Worm (Caenorhabditis elegans) whole organism, young adult: ENCODE data around the gene clec-84.
A peak's percentile ranks its signal among the peaks of the same experiment; 100 is the strongest.

ENCODE experiments used
- B0019.2 ChIP-seq: fragments of 200-800 bp; sonication (Bioruptor generic); conservative IDR thresholded peaks from 2 replicates; pipeline ENCODE4 v1.3.6; 2022; ENCODE audit warnings: missing genetic modification reagents, missing genetic modification characterization, missing compliant biosample characterization
- B0261.1 ChIP-seq: sonication (generic microtip); optimal IDR thresholded peaks from 2 replicates; lab custom pipeline; 2016; ENCODE audit warnings: mild to moderate bottlenecking, missing genetic modification characterization, moderate library complexity, missing compliant biosample characterization
- C17E4.6 ChIP-seq: fragments of 200-800 bp; sonication (Bioruptor generic); IDR thresholded peaks from 2 replicates; pipeline ENCODE4 v1.3.6; 2022; ENCODE audit warnings: missing genetic modification reagents, missing genetic modification characterization, missing compliant biosample characterization
- F49E8.2 ChIP-seq: sonication (generic microtip); optimal IDR thresholded peaks from 3 replicates; lab custom pipeline; 2017; ENCODE audit warnings: missing genetic modification characterization, mild to moderate bottlenecking, missing compliant biosample characterization, antibody characterized with exemption, moderate library complexity; ENCODE audit not compliant: insufficient read depth
- T26A5.8 ChIP-seq: sonication (generic microtip); optimal IDR thresholded peaks from 2 replicates; lab custom pipeline; 2016; ENCODE audit warnings: missing genetic modification characterization, missing compliant biosample characterization
- Y56A3A.18 ChIP-seq: fragments of 200-800 bp; sonication (Bioruptor generic); IDR thresholded peaks from 2 replicates; pipeline ENCODE4 v1.3.6; 2022; ENCODE audit warnings: missing genetic modification reagents, missing genetic modification characterization, missing compliant biosample characterization
- Y67H2A.10 ChIP-seq: fragments of 200-800 bp; sonication (Bioruptor generic); conservative IDR thresholded peaks from 2 replicates; pipeline ENCODE4 v1.3.6; 2022; ENCODE audit warnings: missing genetic modification reagents, missing genetic modification characterization, missing compliant biosample characterization
- Y95B8A.8 ChIP-seq: fragments of 200-800 bp; sonication (Bioruptor generic); IDR thresholded peaks from 2 replicates; pipeline ENCODE4 v1.3.6; 2022; ENCODE audit warnings: missing genetic modification reagents, missing genetic modification characterization, missing compliant biosample characterization
- akir-1 ChIP-seq: fragments of 200-800 bp; sonication (Bioruptor generic); optimal IDR thresholded peaks from 2 replicates; lab custom pipeline; 2018; ENCODE audit warnings: mild to moderate bottlenecking, missing genetic modification characterization, moderate library complexity, missing compliant biosample characterization
- ama-1 ChIP-seq, 3 experiments: fragments of 150-350 bp in 1 of 3; sonication (generic microtip) in 2 of 3; optimal IDR thresholded peaks; 2 replicates each; lab custom pipeline; 2014 to 2018; ENCODE audit warnings: missing biosample characterization in 2 of 3, missing genetic modification characterization in 2 of 3, missing genetic modification reagents in 2 of 3
- aptf-2 ChIP-seq: fragments of 200-800 bp; sonication (Bioruptor generic); conservative IDR thresholded peaks from 2 replicates; pipeline ENCODE4 v1.3.6; 2022; ENCODE audit warnings: missing genetic modification reagents, missing genetic modification characterization, missing compliant biosample characterization
- athp-1 ChIP-seq: sonication (generic microtip); optimal IDR thresholded peaks from 2 replicates; lab custom pipeline; 2017; ENCODE audit warnings: mild to moderate bottlenecking, missing genetic modification characterization, missing compliant biosample characterization
- attf-3 ChIP-seq: fragments of 200-800 bp; sonication (Bioruptor generic); conservative IDR thresholded peaks from 2 replicates; pipeline ENCODE4 v1.3.6; 2022; ENCODE audit warnings: missing genetic modification reagents, missing genetic modification characterization, missing compliant biosample characterization
- bed-1 ChIP-seq: fragments of 200-800 bp; sonication (Bioruptor generic); IDR thresholded peaks from 2 replicates; pipeline ENCODE4 v1.3.6; 2022; ENCODE audit warnings: missing genetic modification reagents, missing genetic modification characterization, missing compliant biosample characterization
- bed-2 ChIP-seq: fragments of 200-800 bp; sonication (Bioruptor generic); IDR thresholded peaks from 2 replicates; pipeline ENCODE4 v1.3.6; 2022; ENCODE audit warnings: missing genetic modification reagents, missing genetic modification characterization, missing compliant biosample characterization
- ccch-3 ChIP-seq: fragments of 200-800 bp; sonication (Bioruptor generic); optimal IDR thresholded peaks from 2 replicates; lab custom pipeline; 2018; ENCODE audit warnings: mild to moderate bottlenecking, missing genetic modification characterization, missing compliant biosample characterization
- ceh-100 ChIP-seq: fragments of 200-800 bp; sonication (Bioruptor generic); IDR thresholded peaks from 2 replicates; pipeline ENCODE4 v1.3.6; 2022; ENCODE audit warnings: missing genetic modification reagents, missing genetic modification characterization, missing compliant biosample characterization
- ceh-27 ChIP-seq: fragments of 200-800 bp; sonication (Bioruptor generic); optimal IDR thresholded peaks from 2 replicates; lab custom pipeline; 2018; ENCODE audit warnings: mild to moderate bottlenecking, missing genetic modification characterization, moderate library complexity, missing compliant biosample characterization
- ceh-91 ChIP-seq: fragments of 200-800 bp; sonication (Bioruptor generic); IDR thresholded peaks from 2 replicates; pipeline ENCODE4 v1.3.6; 2022; ENCODE audit warnings: missing genetic modification reagents, missing genetic modification characterization, missing compliant biosample characterization
- dpff-1 ChIP-seq: sonication (generic microtip); optimal IDR thresholded peaks from 2 replicates; lab custom pipeline; 2017; ENCODE audit warnings: mild to moderate bottlenecking, missing genetic modification characterization, missing compliant biosample characterization
- efl-1 ChIP-seq: fragments of 150-350 bp; optimal IDR thresholded peaks from 2 replicates; lab custom pipeline; 2014; ENCODE audit warnings: missing biosample characterization, missing genetic modification reagents, missing genetic modification characterization
- egl-44 ChIP-seq: fragments of 200-800 bp; sonication (Bioruptor generic); IDR thresholded peaks from 2 replicates; pipeline ENCODE4 v1.3.6; 2022; ENCODE audit warnings: missing genetic modification reagents, missing genetic modification characterization, missing compliant biosample characterization
- gei-17 ChIP-seq: fragments of 200-800 bp; sonication (Bioruptor generic); optimal IDR thresholded peaks from 2 replicates; lab custom pipeline; 2018; ENCODE audit warnings: mild to moderate bottlenecking, missing genetic modification characterization, missing compliant biosample characterization
- hlh-12 ChIP-seq: sonication (generic microtip); optimal IDR thresholded peaks from 2 replicates; lab custom pipeline; 2016; ENCODE audit warnings: missing genetic modification characterization, missing compliant biosample characterization
- hmg-1.2 ChIP-seq: fragments of 200-800 bp; sonication (Bioruptor generic); IDR thresholded peaks from 2 replicates; pipeline ENCODE4 v1.3.6; 2022; ENCODE audit warnings: missing genetic modification reagents, missing genetic modification characterization, missing compliant biosample characterization
- hrde-1 ChIP-seq: sonication (generic microtip); optimal IDR thresholded peaks from 2 replicates; lab custom pipeline; 2016; ENCODE audit warnings: missing genetic modification characterization, mild to moderate bottlenecking, missing compliant biosample characterization, moderate library complexity, missing genotype, missing genetic modification reagents, borderline replicate concordance
- lag-1 ChIP-seq: fragments of 200-800 bp; sonication (Bioruptor generic); IDR thresholded peaks from 2 replicates; pipeline ENCODE4 v1.3.6; 2022; ENCODE audit warnings: missing genetic modification reagents, missing genetic modification characterization, missing compliant biosample characterization
- let-526 ChIP-seq: fragments of 200-800 bp; sonication (Bioruptor generic); IDR thresholded peaks from 2 replicates; pipeline ENCODE4 v1.3.6; 2022; ENCODE audit warnings: missing genetic modification reagents, missing genetic modification characterization, missing compliant biosample characterization
- let-607 ChIP-seq, 2 experiments: fragments of 200-800 bp in 1 of 2; sonication (Bioruptor generic) in 1 of 2; sonication (generic microtip) in 1 of 2; optimal IDR thresholded peaks; 2 replicates each; lab custom pipeline; 2016 to 2018; ENCODE audit warnings: mild to moderate bottlenecking in 2 of 2, missing compliant biosample characterization in 2 of 2, missing genetic modification characterization in 2 of 2, moderate library complexity in 2 of 2, missing genotype in 1 of 2
- nfya-1 ChIP-seq: sonication (generic microtip); optimal IDR thresholded peaks from 2 replicates; lab custom pipeline; 2017; ENCODE audit warnings: antibody characterized with exemption, missing compliant biosample characterization, missing genetic modification characterization, borderline replicate concordance; ENCODE audit not compliant: insufficient read depth
- nfyb-1 ChIP-seq: fragments of 200-800 bp; sonication (Bioruptor generic); IDR thresholded peaks from 2 replicates; pipeline ENCODE4 v1.3.6; 2022; ENCODE audit warnings: missing genetic modification reagents, missing genetic modification characterization, missing compliant biosample characterization
- nhr-80 ChIP-seq: sonication (generic microtip); optimal IDR thresholded peaks from 2 replicates; lab custom pipeline; 2016; ENCODE audit warnings: missing genetic modification characterization, missing compliant biosample characterization
- rcor-1 ChIP-seq: fragments of 200-800 bp; sonication (Bioruptor generic); IDR thresholded peaks from 2 replicates; pipeline ENCODE4 v1.3.6; 2022; ENCODE audit warnings: missing genetic modification reagents, missing genetic modification characterization, missing compliant biosample characterization
- rec-8 ChIP-seq, 2 experiments: sonication (generic microtip); optimal IDR thresholded peaks; 2 replicates each; lab custom pipeline; 2016; ENCODE audit warnings: mild to moderate bottlenecking in 2 of 2, missing genetic modification characterization in 2 of 2, missing genetic modification reagents in 2 of 2, missing genotype in 2 of 2, missing biosample characterization in 1 of 2, missing compliant biosample characterization in 1 of 2, moderate library complexity in 1 of 2
- sdz-38 ChIP-seq: sonication (generic microtip); optimal IDR thresholded peaks from 2 replicates; lab custom pipeline; 2016; ENCODE audit warnings: missing genotype, missing genetic modification characterization, missing compliant biosample characterization
- snpc-1.1 ChIP-seq: sonication (generic microtip); optimal IDR thresholded peaks from 2 replicates; lab custom pipeline; 2017; ENCODE audit warnings: missing genetic modification characterization, mild to moderate bottlenecking, missing compliant biosample characterization, antibody characterized with exemption, moderate library complexity, missing genotype, missing genetic modification reagents; ENCODE audit not compliant: insufficient read depth
- snpc-1.3 ChIP-seq: sonication (generic microtip); optimal IDR thresholded peaks from 2 replicates; lab custom pipeline; 2017; ENCODE audit warnings: missing genetic modification characterization, mild to moderate bottlenecking, missing compliant biosample characterization, antibody characterized with exemption, moderate library complexity, missing genotype, missing genetic modification reagents; ENCODE audit not compliant: insufficient read depth
- snpc-4 ChIP-seq, 5 experiments: fragments of 150-350 bp in 1 of 5; sonication (generic microtip) in 4 of 5; optimal IDR thresholded peaks; 2 replicates each; lab custom pipeline; 2014 to 2018; ENCODE audit warnings: missing genetic modification characterization in 5 of 5, missing biosample characterization in 3 of 5, antibody characterized with exemption in 2 of 5, mild to moderate bottlenecking in 2 of 5, missing compliant biosample characterization in 2 of 5, missing genotype in 2 of 5, moderate library complexity in 2 of 5, missing genetic modification reagents in 1 of 5
- tbp1 ChIP-seq: fragments of 200-800 bp; sonication (Bioruptor generic); optimal IDR thresholded peaks from 2 replicates; lab custom pipeline; 2018; ENCODE audit warnings: mild to moderate bottlenecking, missing genetic modification characterization, missing compliant biosample characterization
- zfh-2 ChIP-seq: fragments of 200-800 bp; sonication (Bioruptor generic); conservative IDR thresholded peaks from 2 replicates; pipeline ENCODE4 v1.3.6; 2022; ENCODE audit warnings: missing genetic modification reagents, missing genetic modification characterization, missing compliant biosample characterization
- zim-3 ChIP-seq: sonication (generic microtip); optimal IDR thresholded peaks from 2 replicates; lab custom pipeline; 2017; ENCODE audit warnings: mild to moderate bottlenecking, missing genetic modification characterization, moderate library complexity, missing compliant biosample characterization
- ztf-18 ChIP-seq: sonication (generic microtip); optimal IDR thresholded peaks from 2 replicates; lab custom pipeline; 2016; ENCODE audit warnings: missing genotype, mild to moderate bottlenecking, missing genetic modification characterization, missing compliant biosample characterization
- ztf-22 ChIP-seq: fragments of 200-800 bp; sonication (Bioruptor generic); optimal IDR thresholded peaks from 2 replicates; lab custom pipeline; 2018; ENCODE audit warnings: mild to moderate bottlenecking, missing genetic modification characterization, moderate library complexity, missing compliant biosample characterization
- ztf-26 ChIP-seq: sonication (generic microtip); optimal IDR thresholded peaks from 2 replicates; lab custom pipeline; 2017; ENCODE audit warnings: missing genetic modification characterization, missing compliant biosample characterization
- ztf-3 ChIP-seq: fragments of 200-800 bp; sonication (Bioruptor generic); optimal IDR thresholded peaks from 2 replicates; lab custom pipeline; 2018; ENCODE audit warnings: mild to moderate bottlenecking, missing genetic modification characterization, missing compliant biosample characterization

Gene clec-84

ce11 chrIV:2805525-2805924 lies 36.7 kb upstream of the clec-84 start, which contains the start of gene Y54G2A.45 (continued):
- TF ChIP-seq nfyb-1 = peak; percentile 78
- TF ChIP-seq dpff-1 (tag; lab: Kevin White, UChicago) = no peak
- TF ChIP-seq F49E8.2 = peak; percentile 79
- TF ChIP-seq B0019.2 (GFP tag; lab: Robert Waterston, UW) = peak; percentile 34; the same call in 1 of the 2 replicates
- TF ChIP-seq C17E4.6 = peak; percentile 48; the same call in 1 of the 2 replicates
- TF ChIP-seq zim-3 (tag; lab: Kevin White, UChicago) = peak; percentile 56
- peak; percentile 76; the same call in 1 of the 2 replicates for TF ChIP-seq Y95B8A.8 (GFP tag; lab: Robert Waterston, UW)
- peak; percentile 92 for TF ChIP-seq B0261.1 (tag; lab: Kevin White, UChicago)
- TF ChIP-seq tbp1 (GFP tag; lab: Kevin White, UChicago) = peak; percentile 94
- no peak for TF ChIP-seq bed-2 (GFP tag; lab: Robert Waterston, UW)
- peak; percentile 93 for TF ChIP-seq egl-44 (GFP tag; lab: Robert Waterston, UW)
- peak; percentile 48 for TF ChIP-seq T26A5.8 (tag; lab: Kevin White, UChicago)
- no peak for TF ChIP-seq Y67H2A.10 (GFP tag; lab: Robert Waterston, UW)
- peak; percentile 60 for TF ChIP-seq athp-1 (tag; lab: Kevin White, UChicago)
- peak; percentile 53 for TF ChIP-seq ceh-100 (GFP tag; lab: Robert Waterston, UW)
- TF ChIP-seq hmg-1.2 (GFP tag; lab: Robert Waterston, UW) = peak; percentile 64
- no peak for TF ChIP-seq let-526
- peak; percentile 43 for TF ChIP-seq ztf-26 (tag; lab: Kevin White, UChicago)
- TF ChIP-seq rec-8 (tag; optimal IDR thresholded peaks at IDR 0.05; lab: Kevin White, UChicago) = peak; percentile 62 to 84
- no peak for TF ChIP-seq gei-17 (GFP tag; lab: Kevin White, UChicago)
- TF ChIP-seq snpc-1.1 = peak; percentile 47
- peak; percentile 90; the same call in 1 of the 2 replicates for TF ChIP-seq Y56A3A.18 (GFP tag; lab: Robert Waterston, UW)
- TF ChIP-seq lag-1 (GFP tag; lab: Robert Waterston, UW) = no peak
- peak; percentile 44 to 65 for TF ChIP-seq let-607 (tag; optimal IDR thresholded peaks at IDR 0.05; lab: Kevin White, UChicago)
- TF ChIP-seq rcor-1 (GFP tag; lab: Robert Waterston, UW) = peak; percentile 66
- TF ChIP-seq akir-1 (GFP tag; lab: Kevin White, UChicago) = no peak
- peak; percentile 56 for TF ChIP-seq attf-3 (GFP tag; lab: Robert Waterston, UW)
- no peak for TF ChIP-seq ccch-3 (GFP tag; lab: Kevin White, UChicago)
- peak; percentile 56; the same call in 1 of the 2 replicates for TF ChIP-seq zfh-2 (GFP tag; lab: Robert Waterston, UW)
- peak; percentile 43 for TF ChIP-seq sdz-38 (tag; lab: Kevin White, UChicago)
- TF ChIP-seq aptf-2 (GFP tag; lab: Robert Waterston, UW) = no peak
- peak; percentile 81 for TF ChIP-seq snpc-1.3 (tag; lab: Kevin White, UChicago)
- no peak for TF ChIP-seq ama-1 (optimal IDR thresholded peaks at IDR 0.05; lab: Kevin White, UChicago)
- TF ChIP-seq ama-1 (GFP tag; optimal IDR thresholded peaks at IDR 0.05; lab: Kevin White, UChicago) = peak in 1 of 2 experiments; percentile 6

ce11 chrIV:2808154-2808553 lies 34.1 kb upstream of the clec-84 start:
- no peak for TF ChIP-seq efl-1 (GFP tag; lab: Kevin White, UChicago)
- no peak for TF ChIP-seq athp-1 (tag; lab: Kevin White, UChicago)
- no peak for TF ChIP-seq hrde-1 (tag; lab: Kevin White, UChicago)
- no peak for TF ChIP-seq Y95B8A.8 (GFP tag; lab: Robert Waterston, UW)
- TF ChIP-seq ztf-22 (GFP tag; lab: Kevin White, UChicago) = no peak
- TF ChIP-seq sdz-38 (tag; lab: Kevin White, UChicago) = no peak
- no peak for TF ChIP-seq snpc-4 (GFP tag; optimal IDR thresholded peaks at IDR 0.05; lab: Kevin White, UChicago)
- peak in 1 of 4 experiments; percentile 31 for TF ChIP-seq snpc-4 (tag; optimal IDR thresholded peaks at IDR 0.05; lab: Kevin White, UChicago)
- no peak for TF ChIP-seq ztf-3 (GFP tag; lab: Kevin White, UChicago)
- TF ChIP-seq bed-1 = no peak
- TF ChIP-seq ceh-91 = no peak
- peak; percentile 70 for TF ChIP-seq B0261.1 (tag; lab: Kevin White, UChicago)
- no peak for TF ChIP-seq nhr-80 (tag; lab: Kevin White, UChicago)
- TF ChIP-seq tbp1 (GFP tag; lab: Kevin White, UChicago) = peak; percentile 89
- no peak for TF ChIP-seq hlh-12 (tag; lab: Kevin White, UChicago)
- TF ChIP-seq ceh-27 = no peak
- peak; percentile 17 for TF ChIP-seq ztf-18 (tag; lab: Kevin White, UChicago)
- no peak for TF ChIP-seq nfya-1
- TF ChIP-seq lag-1 (GFP tag; lab: Robert Waterston, UW) = no peak
